Worm (Caenorhabditis elegans) whole organism, midembryonic: Measurements from ENCODE around the gene ZK380.6.

Experiments used
- T22C8.4 ChIP-seq: fragments of 200-800 bp; sonication (Bioruptor generic); IDR thresholded peaks from 2 replicates; pipeline ENCODE4 v1.3.6; 2022; ENCODE audit warnings: missing genetic modification characterization, missing compliant biosample characterization
- tab-1 ChIP-seq: fragments of 200-800 bp; sonication (Bioruptor generic); IDR thresholded peaks from 2 replicates; pipeline ENCODE4 v1.3.6; 2022; ENCODE audit warnings: missing genetic modification characterization, missing compliant biosample characterization
- ztf-29 ChIP-seq: fragments of 200-800 bp; sonication (Bioruptor generic); IDR thresholded peaks from 2 replicates; pipeline ENCODE4 v1.3.6; 2022; ENCODE audit warnings: missing genetic modification reagents, missing genetic modification characterization, missing compliant biosample characterization

DNA sequence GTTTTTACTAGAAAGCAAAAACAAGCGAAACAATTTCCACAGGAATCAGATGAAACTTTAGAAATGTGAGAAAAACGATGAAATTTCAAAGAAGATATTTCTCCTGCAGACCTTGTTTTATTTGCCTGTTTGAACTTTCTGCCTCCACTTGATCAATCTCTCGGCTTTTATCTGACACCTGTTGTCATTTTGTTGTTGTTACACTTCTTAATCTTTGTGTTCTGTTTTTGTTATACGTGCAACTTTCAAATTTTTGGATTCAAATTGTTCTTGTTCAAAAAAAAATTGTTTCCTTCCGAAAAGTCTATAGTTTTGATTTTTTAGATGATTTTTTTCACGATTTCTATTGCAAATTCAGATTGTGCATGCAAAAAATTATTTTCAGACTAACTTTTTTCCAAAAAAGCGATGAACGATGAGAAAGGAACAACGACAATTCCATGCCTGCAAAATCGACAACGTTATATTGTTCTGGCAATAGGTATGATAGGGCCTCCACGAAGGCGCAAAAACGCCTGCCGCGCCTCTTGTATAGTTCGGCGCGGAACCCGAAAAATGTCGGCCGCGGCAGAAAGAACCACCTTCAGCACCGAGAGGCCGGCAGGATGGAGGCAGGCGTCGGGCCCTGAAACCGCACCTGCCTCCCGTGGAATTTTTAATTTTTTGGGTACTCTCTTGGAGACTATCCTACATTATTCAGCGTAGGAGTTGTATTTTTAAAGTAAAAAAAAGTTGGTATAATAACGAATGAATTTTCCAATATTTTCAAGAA lies 33.4 kb upstream of the ZK380.6 start, which contains the start of gene H11E01.2:
- TF ChIP-seq ztf-29 (no peak), T22C8.4 (GFP tag; lab: Robert Waterston, UW) (no peak), tab-1 (GFP tag; lab: Robert Waterston, UW) (no peak)
